Fruit fly (Drosophila melanogaster): ENCODE data around the gene ND-13B.

ND-13B gene

DNA sequence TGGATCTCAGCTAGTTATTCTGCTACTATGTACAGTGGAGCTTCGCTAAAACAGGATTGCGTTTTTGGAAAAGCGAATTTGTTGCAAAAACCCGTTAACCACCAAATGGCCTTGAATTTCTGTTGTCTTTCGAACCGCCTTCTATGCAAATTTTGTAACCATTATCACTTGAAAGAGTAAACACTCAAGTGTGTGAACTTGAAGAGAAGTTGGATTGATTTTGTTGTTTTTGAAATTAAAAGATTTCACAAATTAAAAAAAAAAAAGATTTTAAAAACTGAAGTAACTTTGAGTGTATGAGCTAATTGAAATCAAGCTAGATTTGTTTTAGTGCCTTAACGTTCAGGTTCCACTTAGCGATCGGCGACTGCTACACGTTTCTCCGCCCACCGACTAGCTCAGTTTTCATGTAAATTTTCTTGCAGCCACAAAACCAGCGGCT, 10.0 kb downstream of the ND-13B start (continued):
- TF ChIP-seq cyc (GFP tag; optimal IDR thresholded peaks at IDR 0.05) = peak; percentile 76
- TF ChIP-seq CG3919 (GFP tag; optimal IDR thresholded peaks at IDR 0.05) = peak; percentile 74
- peak; percentile 67 for TF ChIP-seq Sox14 (GFP tag; optimal IDR thresholded peaks at IDR 0.05)
- TF ChIP-seq Sox15 (GFP tag; optimal IDR thresholded peaks at IDR 0.05) = peak; percentile 43
- peak; percentile 43 for TF ChIP-seq fd59A (GFP tag; optimal IDR thresholded peaks at IDR 0.05)
- TF ChIP-seq esn (GFP tag; optimal IDR thresholded peaks at IDR 0.05) = peak; percentile 66
- TF ChIP-seq vri (GFP tag; optimal IDR thresholded peaks at IDR 0.05) = no peak
- no peak for TF ChIP-seq fkh (GFP tag; optimal IDR thresholded peaks at IDR 0.05)
- TF ChIP-seq CG6808 (GFP tag; optimal IDR thresholded peaks at IDR 0.05) = no peak
- TF ChIP-seq CG10631 (GFP tag; optimal IDR thresholded peaks at IDR 0.05) = no peak

DNA sequence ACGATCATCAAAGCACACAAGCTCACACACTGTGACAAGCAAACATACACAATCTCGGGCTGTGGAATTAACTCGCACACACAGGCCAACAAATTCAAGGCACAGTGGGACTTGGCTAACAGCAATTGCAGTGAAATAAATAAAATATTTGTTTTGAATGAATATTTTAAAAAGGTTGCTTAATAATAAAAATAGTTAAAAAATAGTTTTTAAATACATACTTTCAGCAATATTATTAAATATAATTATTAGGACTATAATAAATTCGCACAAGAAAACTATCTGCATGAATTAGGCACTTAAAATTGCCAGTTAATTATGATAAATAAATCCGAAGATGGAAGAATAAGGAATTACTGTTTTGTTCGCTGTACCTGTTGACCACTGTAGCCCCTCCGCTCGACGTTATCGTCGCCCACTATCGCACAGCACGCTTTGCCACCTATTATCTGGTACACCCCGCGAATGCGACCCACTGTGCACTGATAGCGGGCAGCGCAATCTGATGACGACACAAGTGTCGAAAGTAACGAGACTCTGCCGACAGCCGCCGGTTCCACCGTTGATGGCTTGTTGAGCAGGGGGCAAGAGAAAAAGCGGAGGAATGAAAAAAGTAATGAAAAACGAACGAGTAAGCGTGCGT, 11.1 kb downstream of the ND-13B start:
- peak; percentile 93 for TF ChIP-seq fd59A (GFP tag; optimal IDR thresholded peaks at IDR 0.05)
- TF ChIP-seq net (GFP tag; optimal IDR thresholded peaks at IDR 0.05) = peak; percentile 98
- peak; percentile 93 for TF ChIP-seq cyc (GFP tag; optimal IDR thresholded peaks at IDR 0.05)
- peak; percentile 92 for TF ChIP-seq CG10669 (GFP tag; optimal IDR thresholded peaks at IDR 0.05)
- TF ChIP-seq Sox102F (GFP tag; optimal IDR thresholded peaks at IDR 0.05) = peak; percentile 92
- peak; percentile 94 for TF ChIP-seq Sox14 (GFP tag; optimal IDR thresholded peaks at IDR 0.05)
- peak; percentile 95 for TF ChIP-seq CG6854 (GFP tag; optimal IDR thresholded peaks at IDR 0.05)
- TF ChIP-seq Gug (GFP tag; IDR thresholded peaks at IDR 0.05) = peak; percentile 96
- peak; percentile 97 for TF ChIP-seq esn (GFP tag; optimal IDR thresholded peaks at IDR 0.05)
- TF ChIP-seq achi (GFP tag; optimal IDR thresholded peaks at IDR 0.05) = peak; percentile 97
- TF ChIP-seq CG9139 (GFP tag; optimal IDR thresholded peaks at IDR 0.05) = peak; percentile 91
- peak; percentile 98 for TF ChIP-seq CG3919 (GFP tag; optimal IDR thresholded peaks at IDR 0.05)
- peak; percentile 96 for TF ChIP-seq CG6808 (GFP tag; optimal IDR thresholded peaks at IDR 0.05)
- peak; percentile 98 for TF ChIP-seq CG10631 (GFP tag; optimal IDR thresholded peaks at IDR 0.05)
- peak; percentile 86 for TF ChIP-seq CG1621 (tag; optimal IDR thresholded peaks at IDR 0.05)
- TF ChIP-seq Sox15 (GFP tag; optimal IDR thresholded peaks at IDR 0.05) = peak; percentile 97
- TF ChIP-seq CG6276 (GFP tag; optimal IDR thresholded peaks at IDR 0.05) = peak; percentile 98
- TF ChIP-seq pdm3 (GFP tag; optimal IDR thresholded peaks at IDR 0.05) = peak; percentile 94
- TF ChIP-seq CG6163 (GFP tag; IDR thresholded peaks at IDR 0.05) = peak; percentile 94
- peak; percentile 99 for TF ChIP-seq CG34406 (GFP tag; optimal IDR thresholded peaks at IDR 0.05)
- peak; percentile 97 for TF ChIP-seq spab (GFP tag; optimal IDR thresholded peaks at IDR 0.05)
- TF ChIP-seq salr (GFP tag; optimal IDR thresholded peaks at IDR 0.05) = peak; percentile 70 to 99
- peak; percentile 90 for TF ChIP-seq vri (GFP tag; optimal IDR thresholded peaks at IDR 0.05)
- peak; percentile 93 for TF ChIP-seq CG11294 (GFP tag; IDR thresholded peaks at IDR 0.05)
- TF ChIP-seq CG8319 (GFP tag; optimal IDR thresholded peaks at IDR 0.05) = peak; percentile 94
- peak; percentile 93 for TF ChIP-seq CG31627 (GFP tag; optimal IDR thresholded peaks at IDR 0.05)
- peak; percentile 96 for TF ChIP-seq Smox (GFP tag; optimal IDR thresholded peaks at IDR 0.05)
- peak; percentile 95 for TF ChIP-seq Ets96B (tag; optimal IDR thresholded peaks at IDR 0.05)
- peak; percentile 100 for TF ChIP-seq CG32006 (GFP tag; optimal IDR thresholded peaks at IDR 0.05)
- TF ChIP-seq dsx (GFP tag; optimal IDR thresholded peaks at IDR 0.05; ENCODE audit: poor library complexity, severe bottlenecking) = peak; percentile 89
- peak; percentile 97 for TF ChIP-seq Hr4 (GFP tag; optimal IDR thresholded peaks at IDR 0.05)
- peak; percentile 95 for TF ChIP-seq CG7368 (GFP tag; optimal IDR thresholded peaks at IDR 0.05)
- TF ChIP-seq Eip93F (GFP tag; optimal IDR thresholded peaks at IDR 0.05) = peak; percentile 71
- peak; percentile 98 for TF ChIP-seq CG8632 (GFP tag; optimal IDR thresholded peaks at IDR 0.05)
- TF ChIP-seq Blimp-1 (GFP tag; optimal IDR thresholded peaks at IDR 0.05) = peak; percentile 92
- peak; percentile 92 for TF ChIP-seq Eip75B (GFP tag; optimal IDR thresholded peaks at IDR 0.05)
- TF ChIP-seq topi (GFP tag; optimal IDR thresholded peaks at IDR 0.05) = peak; percentile 94
- peak; percentile 97 for TF ChIP-seq Lpt (GFP tag; optimal IDR thresholded peaks at IDR 0.05)
- TF ChIP-seq svp (GFP tag) = peak; percentile 99
- peak; percentile 93 for TF ChIP-seq eg (GFP tag; IDR thresholded peaks at IDR 0.05)
- TF ChIP-seq CG6792 (GFP tag; optimal IDR thresholded peaks at IDR 0.05) = peak; percentile 97
- TF ChIP-seq acj6 (GFP tag; optimal IDR thresholded peaks at IDR 0.05) = peak; percentile 97
- no peak for TF ChIP-seq Hr38 (GFP tag; optimal IDR thresholded peaks at IDR 0.05)
- TF ChIP-seq CG3032 (tag; optimal IDR thresholded peaks at IDR 0.05) = peak; percentile 95
- peak; percentile 97 for TF ChIP-seq CG11762 (GFP tag; optimal IDR thresholded peaks at IDR 0.05; ENCODE audit: insufficient read depth)
- TF ChIP-seq Ets21C (GFP tag; optimal IDR thresholded peaks at IDR 0.05) = peak; percentile 87

All from whole organism, prepupa.